Worm (Caenorhabditis elegans) whole organism, mixed stage, embryonic: ENCODE measurements around the gene Y7A5A.1.

Experiments
- M03D4.4 ChIP-seq: sonication (generic microtip); optimal IDR thresholded peaks from 2 replicates; lab custom pipeline; 2017; ENCODE audit warnings: mild to moderate bottlenecking, missing genetic modification characterization, missing compliant biosample characterization
- bed-3 ChIP-seq: fragments of 200-800 bp; sonication (Bioruptor generic); optimal IDR thresholded peaks from 3 replicates; lab custom pipeline; 2018; ENCODE audit warnings: mild to moderate bottlenecking, missing genetic modification characterization, moderate library complexity, missing compliant biosample characterization
- ceh-43 ChIP-seq: fragments of 200-800 bp; sonication (Bioruptor generic); optimal IDR thresholded peaks from 2 replicates; lab custom pipeline; 2018; ENCODE audit warnings: mild to moderate bottlenecking, missing genetic modification characterization, moderate library complexity, missing compliant biosample characterization
- ceh-83 ChIP-seq: fragments of 200-800 bp; sonication (Bioruptor generic); optimal IDR thresholded peaks from 2 replicates; lab custom pipeline; 2018; ENCODE audit warnings: mild to moderate bottlenecking, missing genetic modification characterization, missing compliant biosample characterization
- ces-1 ChIP-seq: fragments of 150-350 bp; optimal IDR thresholded peaks from 2 replicates; lab custom pipeline; 2014; ENCODE audit warnings: missing biosample characterization, missing genetic modification reagents, missing genetic modification characterization
- cnd-1 ChIP-seq: fragments of 200-800 bp; sonication (Bioruptor generic); optimal IDR thresholded peaks from 2 replicates; lab custom pipeline; 2018; ENCODE audit warnings: mild to moderate bottlenecking, missing genetic modification characterization, missing compliant biosample characterization
- elt-1 ChIP-seq: sonication (generic microtip); optimal IDR thresholded peaks from 2 replicates; lab custom pipeline; 2017; ENCODE audit warnings: missing genetic modification characterization, mild to moderate bottlenecking, missing compliant biosample characterization, antibody characterized with exemption, moderate library complexity, borderline replicate concordance; ENCODE audit not compliant: insufficient read depth
- elt-3 ChIP-seq: fragments of 150-350 bp; optimal IDR thresholded peaks from 2 replicates; lab custom pipeline; 2014; ENCODE audit warnings: missing biosample characterization, missing genetic modification characterization
- flh-1 ChIP-seq: fragments of 200-800 bp; sonication (Bioruptor generic); optimal IDR thresholded peaks from 2 replicates; lab custom pipeline; 2018; ENCODE audit warnings: mild to moderate bottlenecking, missing genetic modification characterization, moderate library complexity, missing compliant biosample characterization
- ham-2 ChIP-seq: fragments of 200-800 bp; sonication (Bioruptor generic); optimal IDR thresholded peaks from 2 replicates; lab custom pipeline; 2018; ENCODE audit warnings: mild to moderate bottlenecking, missing genetic modification characterization, missing compliant biosample characterization
- hlh-1 ChIP-seq: fragments of 150-350 bp; optimal IDR thresholded peaks from 2 replicates; lab custom pipeline; 2014; ENCODE audit warnings: missing biosample characterization, missing genetic modification reagents, missing genetic modification characterization
- lin-13 ChIP-seq: fragments of 150-350 bp; optimal IDR thresholded peaks from 2 replicates; lab custom pipeline; 2014; ENCODE audit warnings: missing biosample characterization, missing genetic modification characterization
- lin-32 ChIP-seq: fragments of 200-800 bp; sonication (Bioruptor generic); optimal IDR thresholded peaks from 2 replicates; lab custom pipeline; 2018; ENCODE audit warnings: mild to moderate bottlenecking, missing genetic modification characterization, missing compliant biosample characterization
- lsy-2 ChIP-seq: fragments of 150-350 bp; optimal IDR thresholded peaks from 2 replicates; lab custom pipeline; 2014; ENCODE audit warnings: missing biosample characterization, missing genetic modification characterization
- mab-5 ChIP-seq: fragments of 150-350 bp; optimal IDR thresholded peaks from 2 replicates; lab custom pipeline; 2014; ENCODE audit warnings: missing biosample characterization, missing genetic modification characterization
- mep-1 ChIP-seq: fragments of 150-350 bp; optimal IDR thresholded peaks from 2 replicates; lab custom pipeline; 2017; ENCODE audit warnings: missing biosample characterization, missing genetic modification reagents, missing genetic modification characterization, inconsistent platforms
- mls-2 ChIP-seq: sonication (generic microtip); optimal IDR thresholded peaks from 2 replicates; lab custom pipeline; 2016; ENCODE audit warnings: mild to moderate bottlenecking, missing genetic modification characterization, moderate library complexity, missing compliant biosample characterization
- nhr-12 ChIP-seq: fragments of 150-350 bp; optimal IDR thresholded peaks from 2 replicates; lab custom pipeline; 2014; ENCODE audit warnings: missing biosample characterization, missing genetic modification characterization
- nhr-2 ChIP-seq: fragments of 150-350 bp; optimal IDR thresholded peaks from 2 replicates; lab custom pipeline; 2014; ENCODE audit warnings: missing biosample characterization, missing genetic modification characterization
- nhr-237 ChIP-seq: fragments of 150-350 bp; optimal IDR thresholded peaks from 2 replicates; lab custom pipeline; 2014; ENCODE audit warnings: missing biosample characterization, missing genetic modification characterization
- nhr-28 ChIP-seq: fragments of 150-350 bp; optimal IDR thresholded peaks from 2 replicates; lab custom pipeline; 2014; ENCODE audit warnings: missing biosample characterization, missing genetic modification characterization
- nhr-76 ChIP-seq: sonication (generic microtip); optimal IDR thresholded peaks from 2 replicates; lab custom pipeline; 2017; ENCODE audit warnings: missing biosample characterization, missing genetic modification characterization
- pha-4 ChIP-seq: fragments of 150-350 bp; optimal IDR thresholded peaks from 2 replicates; lab custom pipeline; 2018; ENCODE audit warnings: missing biosample characterization, missing genetic modification reagents, missing genetic modification characterization
- sem-2 ChIP-seq: fragments of 200-800 bp; sonication (Bioruptor generic); optimal IDR thresholded peaks from 2 replicates; lab custom pipeline; 2018; ENCODE audit warnings: mild to moderate bottlenecking, missing genetic modification characterization, missing compliant biosample characterization
- snpc-4 ChIP-seq: fragments of 150-350 bp; optimal IDR thresholded peaks from 2 replicates; lab custom pipeline; 2014; ENCODE audit warnings: missing biosample characterization, missing genetic modification characterization
- sptf-1 ChIP-seq: sonication (generic microtip); optimal IDR thresholded peaks from 2 replicates; lab custom pipeline; 2017; ENCODE audit warnings: mild to moderate bottlenecking, missing genetic modification characterization, moderate library complexity, missing compliant biosample characterization
- tbx-8 ChIP-seq: fragments of 200-800 bp; sonication (Bioruptor generic); optimal IDR thresholded peaks from 2 replicates; lab custom pipeline; 2018; ENCODE audit warnings: mild to moderate bottlenecking, missing genetic modification characterization, moderate library complexity, missing compliant biosample characterization
- unc-120 ChIP-seq: sonication (generic microtip); optimal IDR thresholded peaks from 2 replicates; lab custom pipeline; 2017; ENCODE audit warnings: missing genetic modification characterization, missing compliant biosample characterization; ENCODE audit not compliant: poor library complexity, severe bottlenecking
- unc-39 ChIP-seq: fragments of 150-350 bp; optimal IDR thresholded peaks from 2 replicates; lab custom pipeline; 2014; ENCODE audit warnings: missing biosample characterization, missing genetic modification characterization
- unc-62 ChIP-seq: fragments of 150-350 bp; optimal IDR thresholded peaks from 2 replicates; lab custom pipeline; 2014; ENCODE audit warnings: missing biosample characterization, missing genetic modification reagents, missing genetic modification characterization
- zip-8 ChIP-seq: fragments of 150-350 bp; optimal IDR thresholded peaks from 2 replicates; lab custom pipeline; 2014; ENCODE audit warnings: missing biosample characterization, missing genetic modification characterization
- ztf-11 ChIP-seq: fragments of 150-350 bp; optimal IDR thresholded peaks from 2 replicates; lab custom pipeline; 2014; ENCODE audit warnings: missing biosample characterization, missing genetic modification characterization

Gene Y7A5A.1

DNA sequence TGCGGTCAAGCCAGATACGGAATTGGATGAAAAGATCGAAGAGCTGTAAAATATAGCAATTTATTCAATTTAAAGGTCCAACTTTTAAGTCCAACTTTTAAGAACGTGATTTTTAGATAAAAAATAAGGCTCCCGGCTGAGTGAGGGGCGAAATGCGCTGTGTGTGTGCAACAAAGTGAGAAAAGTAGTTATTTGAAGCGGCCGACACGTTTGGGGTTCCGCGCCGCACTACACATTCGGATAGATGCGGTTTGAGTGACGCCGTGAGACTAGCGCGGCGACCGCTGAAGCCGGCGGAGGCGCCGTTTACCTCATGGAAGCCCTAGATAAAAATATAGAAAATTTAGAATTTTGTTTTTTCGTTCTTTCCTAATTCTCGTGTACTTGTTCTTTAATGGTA, 506 bp downstream of the Y7A5A.1 start:
- TF ChIP-seq nhr-76 (tag; lab: Kevin White, UChicago) (no peak), M03D4.4 (tag; lab: Kevin White, UChicago) (no peak), mab-5 (tag; lab: Kevin White, UChicago) (no peak), flh-1 (GFP tag; lab: Kevin White, UChicago) (no peak), zip-8 (tag; lab: Kevin White, UChicago) (no peak), nhr-12 (tag; lab: Kevin White, UChicago) (no peak), sem-2 (no peak), nhr-237 (no peak), lin-13 (tag; lab: Kevin White, UChicago) (no peak), hlh-1 (tag; lab: Kevin White, UChicago) (no peak), pha-4 (tag; lab: Kevin White, UChicago) (no peak), unc-120 (tag; lab: Kevin White, UChicago) (no peak), elt-1 (tag; lab: Kevin White, UChicago) (no peak), ztf-11 (tag; lab: Kevin White, UChicago) (no peak), unc-39 (tag; lab: Kevin White, UChicago) (no peak), nhr-2 (tag; lab: Kevin White, UChicago) (no peak), ceh-83 (no peak), bed-3 (no peak), lsy-2 (tag; lab: Kevin White, UChicago) (no peak)

DNA sequence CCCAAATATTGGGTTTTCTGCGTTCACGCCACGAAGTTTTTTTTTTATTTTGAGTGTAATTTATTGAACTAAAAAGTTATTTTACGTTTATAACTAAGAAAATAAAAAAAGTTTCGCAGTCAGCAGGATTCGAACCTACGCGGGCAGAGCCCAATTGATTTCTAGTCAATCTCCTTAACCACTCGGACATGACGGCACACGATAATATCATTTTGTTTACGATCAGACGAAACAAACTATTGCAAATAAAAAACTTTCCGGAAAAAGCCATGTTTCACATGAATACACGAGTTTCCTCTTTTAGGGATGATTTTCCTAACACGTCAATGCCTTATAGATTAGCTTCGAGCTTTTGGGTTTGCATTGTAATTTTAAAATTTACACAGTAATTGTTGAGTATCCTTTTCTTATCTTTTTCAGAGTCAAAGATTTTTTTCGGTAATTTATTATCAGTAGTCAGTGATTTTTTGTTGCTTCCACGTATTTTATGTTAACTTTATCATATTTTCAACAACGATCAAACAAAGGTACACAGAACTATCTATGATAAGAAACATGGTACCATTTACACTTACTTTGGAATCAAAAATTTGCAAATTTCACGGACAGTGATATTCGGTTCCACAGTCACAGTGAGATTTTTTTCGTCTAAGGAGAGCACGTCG, 1.3 kb downstream of the Y7A5A.1 start:
- TF ChIP-seq mep-1 (tag; lab: Kevin White, UChicago) (no peak), sem-2 (no peak), unc-62 (GFP tag; lab: Kevin White, UChicago) (no peak), elt-3 (no peak), mls-2 (no peak), unc-39 (tag; lab: Kevin White, UChicago) (no peak), sptf-1 (no peak), mab-5 (tag; lab: Kevin White, UChicago) (no peak), unc-120 (tag; lab: Kevin White, UChicago) (no peak), nhr-12 (tag; lab: Kevin White, UChicago) (no peak), ces-1 (GFP tag; lab: Kevin White, UChicago) (no peak)

DNA sequence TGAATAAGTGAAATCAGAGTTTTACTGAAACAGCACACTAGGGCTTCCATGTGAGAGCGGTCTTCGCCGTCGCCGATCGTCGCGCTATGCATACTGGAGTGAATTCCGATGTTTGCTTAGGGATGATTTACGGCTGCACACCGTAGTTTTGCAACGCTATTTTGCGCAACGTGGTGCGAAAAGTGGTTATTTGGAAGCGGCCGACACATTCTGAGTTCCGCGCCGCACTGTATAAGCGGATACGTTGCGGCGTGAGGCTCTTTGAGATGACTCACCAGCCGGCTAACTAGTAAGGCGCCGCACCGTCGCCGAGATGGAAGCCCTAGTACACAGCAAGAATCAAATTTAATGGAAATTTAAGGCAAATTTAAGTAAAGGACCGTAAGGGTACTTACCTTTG, 2.8 kb downstream of the Y7A5A.1 start:
- no peak for TF ChIP-seq bed-3
- TF ChIP-seq elt-1 (tag; lab: Kevin White, UChicago) = no peak
- TF ChIP-seq nhr-76 (tag; lab: Kevin White, UChicago) = no peak
- no peak for TF ChIP-seq tbx-8 (GFP tag; lab: Kevin White, UChicago)
- no peak for TF ChIP-seq lin-13 (tag; lab: Kevin White, UChicago)
- no peak for TF ChIP-seq snpc-4 (tag; lab: Kevin White, UChicago)
- no peak for TF ChIP-seq lsy-2 (tag; lab: Kevin White, UChicago)
- TF ChIP-seq zip-8 (tag; lab: Kevin White, UChicago) = no peak
- TF ChIP-seq ceh-83 = no peak
- TF ChIP-seq ceh-43 (GFP tag; lab: Kevin White, UChicago) = no peak
- TF ChIP-seq ham-2 (GFP tag; lab: Kevin White, UChicago) = no peak
- no peak for TF ChIP-seq mep-1 (tag; lab: Kevin White, UChicago)
- TF ChIP-seq unc-120 (tag; lab: Kevin White, UChicago) = no peak

- TF ChIP-seq mep-1 (tag; lab: Kevin White, UChicago) (no peak), lin-32 (GFP tag; lab: Kevin White, UChicago) (no peak), elt-3 (no peak), flh-1 (GFP tag; lab: Kevin White, UChicago) (no peak), nhr-12 (tag; lab: Kevin White, UChicago) (no peak), sptf-1 (no peak), cnd-1 (no peak), mls-2 (no peak), ztf-11 (tag; lab: Kevin White, UChicago) (no peak), nhr-28 (tag; lab: Kevin White, UChicago) (no peak), mab-5 (tag; lab: Kevin White, UChicago) (no peak), ceh-43 (GFP tag; lab: Kevin White, UChicago) (no peak), unc-120 (tag; lab: Kevin White, UChicago) (no peak)
Measured at ce11 chrX:15766861-15767260, 4.4 kb downstream of the Y7A5A.1 start.
